Worm (Caenorhabditis elegans) whole organism, late embryonic: ENCODE data around the gene spc-1.

Experiments used
- ahr-1 ChIP-seq: sonication (generic microtip); optimal IDR thresholded peaks from 2 replicates; lab custom pipeline; 2016; ENCODE audit warnings: missing genetic modification characterization, missing compliant biosample characterization
- ama-1 ChIP-seq: fragments of 150-350 bp; optimal IDR thresholded peaks from 2 replicates; lab custom pipeline; 2014
- ceh-14 ChIP-seq: sonication (generic microtip); optimal IDR thresholded peaks from 2 replicates; lab custom pipeline; 2016; ENCODE audit warnings: missing genotype, missing genetic modification characterization, missing compliant biosample characterization
- ceh-18 ChIP-seq: sonication (generic microtip); optimal IDR thresholded peaks from 2 replicates; lab custom pipeline; 2016; ENCODE audit warnings: missing genetic modification characterization, missing compliant biosample characterization
- ceh-24 ChIP-seq: sonication (generic microtip); optimal IDR thresholded peaks from 2 replicates; lab custom pipeline; 2016; ENCODE audit warnings: mild to moderate bottlenecking, missing genetic modification characterization, missing compliant biosample characterization
- ceh-31 ChIP-seq: sonication (generic microtip); optimal IDR thresholded peaks from 2 replicates; lab custom pipeline; 2016; ENCODE audit warnings: missing genetic modification characterization, missing compliant biosample characterization
- ceh-34 ChIP-seq: sonication (generic microtip); optimal IDR thresholded peaks from 2 replicates; lab custom pipeline; 2016; ENCODE audit warnings: mild to moderate bottlenecking, missing genetic modification characterization, missing compliant biosample characterization
- ceh-48 ChIP-seq: sonication (generic microtip); optimal IDR thresholded peaks from 2 replicates; lab custom pipeline; 2016; ENCODE audit warnings: missing genetic modification characterization, inconsistent platforms, missing compliant biosample characterization
- che-1 ChIP-seq: sonication (generic microtip); optimal IDR thresholded peaks from 2 replicates; lab custom pipeline; 2016; ENCODE audit warnings: mild to moderate bottlenecking, missing genetic modification characterization, missing compliant biosample characterization
- dve-1 ChIP-seq: sonication (generic microtip); optimal IDR thresholded peaks from 2 replicates; lab custom pipeline; 2017; ENCODE audit warnings: antibody characterized with exemption, mild to moderate bottlenecking, missing genetic modification characterization, missing compliant biosample characterization
- elt-2 ChIP-seq: sonication (generic microtip); optimal IDR thresholded peaks from 2 replicates; lab custom pipeline; 2016; ENCODE audit warnings: missing genetic modification reagents, missing genetic modification characterization, missing compliant biosample characterization
- fax-1 ChIP-seq: sonication (generic microtip); optimal IDR thresholded peaks from 2 replicates; lab custom pipeline; 2016; ENCODE audit warnings: missing genotype, missing genetic modification characterization, missing compliant biosample characterization
- fkh-6 ChIP-seq: sonication (generic microtip); optimal IDR thresholded peaks from 2 replicates; lab custom pipeline; 2016; ENCODE audit warnings: missing genetic modification characterization, missing compliant biosample characterization
- hlh-13 ChIP-seq: fragments of 200-800 bp; sonication (Bioruptor generic); optimal IDR thresholded peaks from 2 replicates; lab custom pipeline; 2018; ENCODE audit warnings: mild to moderate bottlenecking, missing genetic modification characterization, missing compliant biosample characterization
- hlh-30 ChIP-seq: sonication (generic microtip); optimal IDR thresholded peaks from 2 replicates; lab custom pipeline; 2017; ENCODE audit warnings: antibody characterized with exemption, missing genetic modification characterization, missing compliant biosample characterization; ENCODE audit not compliant: insufficient read depth
- hlh-6 ChIP-seq: sonication (generic microtip); optimal IDR thresholded peaks from 2 replicates; lab custom pipeline; 2016; ENCODE audit warnings: missing genotype, missing genetic modification characterization, missing compliant biosample characterization
- hlh-8 ChIP-seq: sonication (generic microtip); optimal IDR thresholded peaks from 2 replicates; lab custom pipeline; 2016; ENCODE audit warnings: missing genotype, missing genetic modification characterization, missing compliant biosample characterization
- mec-3 ChIP-seq: sonication (generic microtip); optimal IDR thresholded peaks from 2 replicates; lab custom pipeline; 2016; ENCODE audit warnings: borderline replicate concordance, missing genetic modification characterization, missing compliant biosample characterization
- nfya-1 ChIP-seq: sonication (generic microtip); optimal IDR thresholded peaks from 2 replicates; lab custom pipeline; 2017; ENCODE audit warnings: missing genetic modification characterization, mild to moderate bottlenecking, missing compliant biosample characterization, antibody characterized with exemption, moderate library complexity
- nhr-11 ChIP-seq: fragments of 150-350 bp; optimal IDR thresholded peaks from 2 replicates; lab custom pipeline; 2014; ENCODE audit warnings: missing biosample characterization, missing genetic modification characterization
- npax-4 ChIP-seq: sonication (generic microtip); optimal IDR thresholded peaks from 2 replicates; lab custom pipeline; 2016; ENCODE audit warnings: missing genetic modification characterization, missing compliant biosample characterization
- pag-3 ChIP-seq: sonication (generic microtip); optimal IDR thresholded peaks from 2 replicates; lab custom pipeline; 2016; ENCODE audit warnings: missing compliant biosample characterization, missing genetic modification characterization, borderline replicate concordance
- pat-9 ChIP-seq: fragments of 200-800 bp; sonication (Bioruptor generic); optimal IDR thresholded peaks from 2 replicates; lab custom pipeline; 2018; ENCODE audit warnings: mild to moderate bottlenecking, missing genetic modification characterization, moderate library complexity, missing compliant biosample characterization
- pqm-1 ChIP-seq: sonication (generic microtip); optimal IDR thresholded peaks from 2 replicates; lab custom pipeline; 2016; ENCODE audit warnings: missing genetic modification characterization, missing compliant biosample characterization
- ref-2 ChIP-seq: sonication (generic microtip); optimal IDR thresholded peaks from 2 replicates; lab custom pipeline; 2016; ENCODE audit warnings: missing genetic modification characterization, missing compliant biosample characterization
- sox-2 ChIP-seq: fragments of 200-800 bp; sonication (Bioruptor generic); IDR thresholded peaks from 2 replicates; pipeline ENCODE4 v1.3.6; 2022; ENCODE audit warnings: missing genetic modification reagents, missing genetic modification characterization, missing compliant biosample characterization
- tbx-2 ChIP-seq: sonication (generic microtip); optimal IDR thresholded peaks from 2 replicates; lab custom pipeline; 2016; ENCODE audit warnings: missing genetic modification characterization, missing compliant biosample characterization
- unc-3 ChIP-seq, 2 experiments: fragments of 200-800 bp in 1 of 2; sonication (Bioruptor generic) in 1 of 2; sonication (generic microtip) in 1 of 2; conservative IDR thresholded peaks in 1 of 2; optimal IDR thresholded peaks in 1 of 2; 2 replicates each; pipeline versions ENCODE4 v1.3.6 to Lab custom; 2016 to 2022; ENCODE audit warnings: missing compliant biosample characterization in 2 of 2, missing genetic modification characterization in 2 of 2, missing genetic modification reagents in 1 of 2
- unc-86 ChIP-seq: sonication (generic microtip); optimal IDR thresholded peaks from 2 replicates; lab custom pipeline; 2016; ENCODE audit warnings: missing genetic modification characterization, missing compliant biosample characterization

The spc-1 gene

DNA sequence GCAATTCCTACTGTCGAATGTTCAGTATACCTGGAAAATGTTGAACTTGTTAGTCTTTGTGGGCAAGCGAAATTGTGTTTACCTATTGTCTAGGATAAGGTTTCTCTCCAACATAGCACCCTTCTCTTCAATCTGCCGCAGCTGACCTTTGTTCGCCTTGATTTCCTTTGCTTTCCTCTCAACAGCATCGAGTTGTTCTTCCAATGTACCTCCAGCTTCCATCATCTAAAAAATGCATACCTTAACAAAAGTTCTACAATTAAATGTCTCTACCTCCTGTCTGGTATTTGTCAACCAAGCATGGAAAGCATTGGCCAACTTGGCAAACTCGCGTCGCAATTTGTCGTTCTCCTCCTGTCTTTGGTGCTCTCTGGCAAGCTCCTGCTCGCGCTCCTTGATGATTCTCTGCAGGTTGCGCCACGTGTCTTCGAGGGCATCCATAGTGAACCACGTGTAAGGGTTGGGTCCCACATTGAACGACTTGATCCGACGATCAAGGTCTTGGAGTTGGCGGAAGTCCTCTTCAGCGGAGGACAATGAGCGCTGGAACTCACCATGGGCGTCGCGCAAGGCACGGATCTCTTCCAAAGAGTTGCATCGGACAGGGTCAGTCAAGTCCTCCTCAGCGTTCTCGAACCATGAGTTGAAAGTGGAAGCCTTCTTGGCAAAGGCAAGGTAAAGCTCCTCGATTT is 8.1 kb downstream of the spc-1 start:
- TF ChIP-seq ahr-1 (tag; lab: Kevin White, UChicago), result no peak
- TF ChIP-seq sox-2 (GFP tag; lab: Robert Waterston, UW), result no peak
- TF ChIP-seq hlh-13 (GFP tag; lab: Kevin White, UChicago), result no peak
- TF ChIP-seq fax-1 (tag; lab: Kevin White, UChicago), result no peak
- TF ChIP-seq pqm-1, result no peak
- TF ChIP-seq pag-3 (tag; lab: Kevin White, UChicago), result no peak
- TF ChIP-seq ama-1 (lab: Kevin White, UChicago), result no peak
- no peak for TF ChIP-seq ceh-48
- TF ChIP-seq unc-86, result no peak
- TF ChIP-seq ceh-24 (tag; lab: Kevin White, UChicago), result no peak
- TF ChIP-seq hlh-6 (tag; lab: Kevin White, UChicago), result no peak
- no peak for TF ChIP-seq dve-1
- no peak for TF ChIP-seq npax-4 (tag; lab: Kevin White, UChicago)

DNA sequence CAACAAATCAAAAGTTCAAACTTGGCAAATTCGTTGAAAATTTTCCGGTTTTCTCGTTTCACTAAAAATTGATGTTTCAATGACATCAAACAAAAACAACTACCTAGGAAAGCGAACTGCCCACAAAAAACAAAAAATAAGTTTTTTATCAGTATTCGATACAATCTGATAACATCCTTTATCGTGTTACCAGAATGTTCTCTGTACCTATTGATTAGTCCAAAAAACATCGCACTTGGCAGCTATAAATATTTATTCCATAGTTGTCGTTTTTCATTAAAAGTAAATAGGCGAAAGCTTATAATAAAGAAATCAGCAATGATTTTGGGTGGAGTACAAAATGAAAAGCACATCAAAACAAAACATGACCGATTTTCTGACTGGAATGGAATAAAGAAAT is 9.7 kb downstream of the spc-1 start:
- TF ChIP-seq unc-3 (GFP tag; conservative IDR thresholded peaks at IDR 0.05; lab: Robert Waterston, UW) (no peak), unc-3 (tag; optimal IDR thresholded peaks at IDR 0.05; lab: Kevin White, UChicago) (no peak), elt-2 (tag; lab: Kevin White, UChicago) (peak; percentile 87), ceh-14 (tag; lab: Kevin White, UChicago) (no peak), fkh-6 (tag; lab: Kevin White, UChicago) (no peak)

DNA sequence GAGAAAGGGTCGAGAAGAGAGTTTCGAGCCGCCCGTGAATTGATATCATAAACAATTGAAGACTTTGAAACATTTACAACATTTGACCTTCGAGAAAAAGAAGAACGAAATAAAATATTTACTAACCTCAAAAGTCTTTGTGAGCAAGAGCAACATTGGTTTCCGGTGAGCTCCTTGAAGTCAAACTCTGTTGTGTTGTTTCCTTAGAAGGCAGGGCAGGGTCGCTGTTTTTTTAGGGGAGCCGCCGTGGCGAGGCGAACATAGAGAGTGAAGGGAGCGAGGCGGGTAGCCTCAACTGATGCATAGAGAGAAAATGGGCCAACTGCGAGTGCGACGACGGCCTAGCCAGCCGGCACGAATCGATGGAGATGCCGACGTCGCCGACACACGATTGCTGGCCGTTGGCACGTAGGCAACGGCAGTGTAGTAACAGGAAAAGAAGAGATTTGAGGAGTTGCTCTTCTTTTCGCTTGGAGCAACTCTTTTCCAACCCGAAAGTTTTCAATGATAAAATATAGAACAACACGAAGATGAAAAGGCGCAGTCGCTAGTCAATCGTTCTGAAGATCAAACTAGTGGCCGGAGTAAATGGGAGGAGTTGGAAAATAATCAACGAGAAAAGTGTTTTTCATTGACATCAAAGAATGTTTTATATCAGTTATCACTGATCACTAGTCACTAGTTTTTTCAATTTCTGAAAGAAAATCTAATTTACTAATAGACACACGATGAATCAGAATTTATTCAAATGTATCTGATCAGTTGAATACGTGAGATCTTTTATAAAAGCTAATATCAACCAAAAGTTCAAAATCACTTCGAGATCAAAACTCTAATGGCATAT is 10.6 kb downstream of the spc-1 start, which contains the start of gene mai-1:
mai-1 (minus strand) TSS at position 557 of the 844 bp plus-strand sequence.
- TF ChIP-seq nfya-1 (peak; percentile 51), ceh-31 (tag; lab: Kevin White, UChicago) (peak; percentile 74), tbx-2 (peak; percentile 67), ceh-34 (tag; lab: Kevin White, UChicago) (peak; percentile 30), hlh-8 (no peak), ceh-18 (tag; lab: Kevin White, UChicago) (peak; percentile 83), ref-2 (tag; lab: Kevin White, UChicago) (peak; percentile 24), pat-9 (tag; lab: Kevin White, UChicago) (peak; percentile 4), nhr-11 (tag; lab: Kevin White, UChicago) (no peak)

ce11 chrX:3115134-3116032 is 11.5 kb downstream of the spc-1 start:
- TF ChIP-seq che-1 (tag; lab: Kevin White, UChicago) (no peak), mec-3 (tag; lab: Kevin White, UChicago) (peak; percentile 34), elt-2 (tag; lab: Kevin White, UChicago) (peak; percentile 27), hlh-30 (peak; percentile 7)
